Worm (Caenorhabditis elegans) whole organism, L4/young adult: ENCODE results near the gene zipt-9.

ENCODE experiments used
- W03F9.2 ChIP-seq: fragments of 150-350 bp; optimal IDR thresholded peaks from 2 replicates; lab custom pipeline; 2014; ENCODE audit warnings: missing biosample characterization, missing genetic modification characterization
- dao-5 ChIP-seq: sonication (generic microtip); optimal IDR thresholded peaks from 2 replicates; lab custom pipeline; 2016; ENCODE audit warnings: missing genotype, missing genetic modification characterization, moderate library complexity, missing compliant biosample characterization
- him-1 ChIP-seq: sonication (generic microtip); optimal IDR thresholded peaks from 2 replicates; lab custom pipeline; 2016; ENCODE audit warnings: missing genotype, missing genetic modification reagents, missing genetic modification characterization, missing compliant biosample characterization

The zipt-9 gene

ce11 chrV:13715223-13715686 is at the start of gene zipt-9:
Gene zipt-9 (minus strand): TSS chrV:13715273.
- TF ChIP-seq W03F9.2 (tag; lab: Kevin White, UChicago), result no peak
- no peak for TF ChIP-seq dao-5
- peak; percentile 30 for TF ChIP-seq him-1 (tag; lab: Kevin White, UChicago)

DNA sequence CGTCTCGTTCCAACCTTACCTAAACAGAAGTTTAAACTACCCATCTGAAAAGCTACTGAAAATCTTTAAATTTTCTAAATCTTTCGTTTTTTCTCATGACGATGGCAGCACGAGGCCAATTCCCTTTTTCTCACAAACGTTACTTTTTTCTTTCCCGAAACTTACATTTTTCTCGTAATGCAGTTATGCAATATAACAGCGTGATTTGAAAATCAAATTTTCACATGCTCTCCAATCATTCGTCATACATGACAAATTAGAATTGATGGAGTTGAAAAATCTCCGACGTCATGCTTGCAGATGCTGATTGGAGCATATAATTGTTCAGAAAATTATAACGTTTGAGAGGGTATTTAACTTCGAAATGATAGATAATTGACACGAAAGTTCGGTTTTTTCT is 48.6 kb upstream of the zipt-9 start:
- no peak for TF ChIP-seq W03F9.2 (tag; lab: Kevin White, UChicago)
- no peak for TF ChIP-seq him-1 (tag; lab: Kevin White, UChicago)
- no peak for TF ChIP-seq dao-5

ce11 chrV:13762426-13763127 is 47.5 kb upstream of the zipt-9 start, which contains the start of gene F20G2.6:
Gene F20G2.6 (plus strand): TSS chrV:13763077.
- TF ChIP-seq him-1 (tag; lab: Kevin White, UChicago), result no peak
- TF ChIP-seq W03F9.2 (tag; lab: Kevin White, UChicago), result no peak
- no peak for TF ChIP-seq dao-5

- no peak for TF ChIP-seq dao-5
- TF ChIP-seq W03F9.2 (tag; lab: Kevin White, UChicago), result no peak
- no peak for TF ChIP-seq him-1 (tag; lab: Kevin White, UChicago)
Measured at ce11 chrV:13757349-13757748, 42.3 kb upstream of the zipt-9 start.

DNA sequence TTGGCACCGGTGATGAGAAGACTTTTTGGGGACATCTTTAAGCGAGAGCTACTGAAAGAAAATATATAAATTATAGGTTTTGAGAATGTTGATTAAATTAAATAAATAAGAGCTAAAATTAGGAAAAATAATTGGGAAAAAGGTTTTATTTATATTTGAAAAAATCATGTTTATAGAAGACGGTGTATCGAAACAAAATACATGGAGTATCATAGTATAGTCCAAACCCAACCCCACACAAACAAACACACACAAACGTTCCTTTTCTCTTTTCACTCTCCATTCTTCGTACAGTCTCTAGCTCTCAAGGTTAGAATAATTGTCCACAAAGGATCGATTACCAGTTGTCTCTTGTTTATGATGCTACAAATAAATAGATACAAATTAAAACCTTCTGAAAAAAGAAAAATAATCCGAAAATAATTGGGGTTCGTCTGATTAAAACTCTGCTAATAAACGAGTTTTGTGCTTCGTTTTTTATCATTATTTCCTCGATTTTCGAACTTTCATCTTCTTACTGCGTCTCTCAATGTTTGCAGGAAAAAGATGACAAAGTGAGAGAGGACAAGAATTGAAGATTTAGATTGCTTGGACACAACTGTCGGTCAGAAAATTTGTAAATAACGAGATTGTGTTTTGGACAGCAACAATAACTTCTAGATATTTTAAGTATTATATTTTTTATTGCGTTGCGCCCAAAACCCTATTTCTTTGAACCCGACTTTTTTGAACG is 41.5 kb upstream of the zipt-9 start, which contains the start of gene F20G2.2:
F20G2.2 (minus strand) TSS at position 51 of the 733 bp plus-strand sequence.
- TF ChIP-seq him-1 (tag; lab: Kevin White, UChicago), result no peak
- no peak for TF ChIP-seq dao-5
- no peak for TF ChIP-seq W03F9.2 (tag; lab: Kevin White, UChicago)

- TF ChIP-seq him-1 (tag; lab: Kevin White, UChicago), result no peak
- TF ChIP-seq dao-5, result no peak
- no peak for TF ChIP-seq W03F9.2 (tag; lab: Kevin White, UChicago)
Measured at ce11 chrV:13753481-13753880, 38.4 kb upstream of the zipt-9 start, which contains the start of gene F20G2.1. Gene F20G2.1 (minus strand): TSS chrV:13753581.

DNA sequence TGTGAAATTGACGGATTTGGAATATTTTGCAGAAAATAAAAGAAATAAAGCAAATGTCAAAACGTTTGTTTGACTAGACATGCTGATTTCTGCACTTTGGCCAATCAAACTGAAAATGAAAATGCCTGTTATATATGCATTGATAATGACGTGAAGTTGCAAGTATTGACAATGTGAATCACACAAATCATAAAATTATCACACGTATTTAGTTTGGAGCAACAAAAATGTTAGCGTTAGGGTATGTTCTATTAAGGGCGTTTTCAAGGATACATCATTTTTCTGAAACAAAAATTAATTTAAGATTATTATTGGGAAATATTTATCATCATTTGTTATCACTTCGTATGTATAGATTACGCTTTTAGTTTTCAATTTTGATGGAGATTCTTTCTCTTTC is 36.7 kb upstream of the zipt-9 start, which contains the start of gene cld-9:
cld-9 (minus strand) TSS at position 81 of the 400 bp plus-strand sequence.
- TF ChIP-seq W03F9.2 (tag; lab: Kevin White, UChicago) (no peak), dao-5 (no peak), him-1 (tag; lab: Kevin White, UChicago) (no peak)

- no peak for TF ChIP-seq dao-5
- TF ChIP-seq him-1 (tag; lab: Kevin White, UChicago), result no peak
- no peak for TF ChIP-seq W03F9.2 (tag; lab: Kevin White, UChicago)
Measured at ce11 chrV:13748658-13749057, 33.6 kb upstream of the zipt-9 start, which contains the start of gene F35E12.10. Gene F35E12.10 (minus strand): TSS chrV:13748758.

ce11 chrV:13744901-13745300 is 29.8 kb upstream of the zipt-9 start, which contains the start of gene F35E12.9:
Gene F35E12.9 (minus strand): TSS chrV:13745127.
- TF ChIP-seq W03F9.2 (tag; lab: Kevin White, UChicago), result no peak
- no peak for TF ChIP-seq dao-5
- no peak for TF ChIP-seq him-1 (tag; lab: Kevin White, UChicago)

DNA sequence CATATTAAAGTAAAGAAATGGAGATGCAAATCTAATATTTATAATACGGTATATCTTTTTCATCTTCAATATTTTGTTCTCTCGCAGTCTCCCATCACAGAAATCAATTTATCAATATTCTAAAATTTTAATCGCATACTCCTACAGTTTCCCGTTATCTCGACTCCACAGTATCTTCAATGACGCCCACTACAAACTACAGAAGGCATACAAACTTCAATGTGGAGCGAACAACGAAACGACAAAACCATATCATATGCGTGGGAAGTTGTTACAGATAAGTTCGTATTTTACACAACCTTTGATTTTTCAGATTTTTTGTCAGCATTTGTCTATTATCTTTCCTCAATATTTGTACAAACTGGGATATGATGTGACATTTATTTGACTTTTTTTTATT is 24.8 kb upstream of the zipt-9 start:
- TF ChIP-seq W03F9.2 (tag; lab: Kevin White, UChicago), result no peak
- TF ChIP-seq dao-5, result no peak
- TF ChIP-seq him-1 (tag; lab: Kevin White, UChicago), result no peak

DNA sequence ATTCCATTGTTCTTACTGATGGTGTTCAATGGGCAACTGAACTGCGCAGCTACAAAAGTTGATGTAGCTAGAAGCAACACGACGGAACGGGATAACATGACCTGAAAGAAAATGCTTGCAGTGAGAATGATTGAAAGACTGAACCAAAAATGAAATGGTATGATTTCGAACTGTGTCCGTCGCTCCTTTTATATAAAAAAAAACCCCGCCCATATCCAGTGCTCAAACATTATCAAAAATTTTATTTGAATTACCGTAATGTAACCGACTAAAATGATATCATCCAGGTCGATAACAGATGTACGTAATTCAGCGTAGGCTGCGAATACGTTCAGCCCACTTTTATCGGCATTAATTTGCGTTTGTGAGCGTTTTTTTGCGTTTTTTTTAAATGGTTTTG is 23.3 kb upstream of the zipt-9 start, which contains the start of gene irg-5:
irg-5 (minus strand) TSS at position 101 of the 400 bp plus-strand sequence.
- no peak for TF ChIP-seq dao-5
- no peak for TF ChIP-seq him-1 (tag; lab: Kevin White, UChicago)
- TF ChIP-seq W03F9.2 (tag; lab: Kevin White, UChicago), result no peak

- TF ChIP-seq dao-5, result no peak
- TF ChIP-seq W03F9.2 (tag; lab: Kevin White, UChicago), result no peak
- TF ChIP-seq him-1 (tag; lab: Kevin White, UChicago), result no peak
Measured at ce11 chrV:13736147-13736546, 21.1 kb upstream of the zipt-9 start, which contains the start of gene F35E12.6. Gene F35E12.6 (minus strand): TSS chrV:13736247.

DNA sequence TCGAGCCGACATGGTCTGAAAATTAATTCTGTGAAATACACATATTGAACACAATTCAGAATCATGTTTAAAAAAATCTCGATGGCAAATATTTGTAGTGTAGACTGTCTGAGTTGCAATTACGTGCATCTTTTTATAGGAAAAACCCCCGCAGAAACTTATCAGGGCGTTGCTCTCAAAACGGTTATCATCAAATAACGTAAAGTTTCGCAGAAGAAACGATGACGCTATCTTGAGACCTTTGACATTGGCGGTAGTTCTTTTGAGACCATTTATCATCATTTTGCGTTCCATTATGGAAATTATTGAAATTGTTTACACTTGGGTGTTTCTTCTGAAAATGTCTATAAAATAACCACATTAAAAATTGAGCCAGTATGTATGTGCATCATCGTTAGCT is 15.7 kb upstream of the zipt-9 start, which contains the start of gene dct-17:
dct-17 (minus strand) TSS at position 23 of the 400 bp plus-strand sequence.
- no peak for TF ChIP-seq him-1 (tag; lab: Kevin White, UChicago)
- no peak for TF ChIP-seq W03F9.2 (tag; lab: Kevin White, UChicago)
- TF ChIP-seq dao-5, result no peak
